Fruit fly (Drosophila melanogaster): ENCODE data around the gene dpr5.

- TF ChIP-seq CTCF (optimal IDR thresholded peaks at IDR 0.05) = no peak
- TF ChIP-seq CG8478 (optimal IDR thresholded peaks at IDR 0.05) = no peak
These were observed 43.2 kb upstream of the dpr5 start for dm6 chr3R:11456539-11456938.
